Fruit fly (Drosophila melanogaster): ENCODE data around the gene Bin1.

Bin1 gene

DNA sequence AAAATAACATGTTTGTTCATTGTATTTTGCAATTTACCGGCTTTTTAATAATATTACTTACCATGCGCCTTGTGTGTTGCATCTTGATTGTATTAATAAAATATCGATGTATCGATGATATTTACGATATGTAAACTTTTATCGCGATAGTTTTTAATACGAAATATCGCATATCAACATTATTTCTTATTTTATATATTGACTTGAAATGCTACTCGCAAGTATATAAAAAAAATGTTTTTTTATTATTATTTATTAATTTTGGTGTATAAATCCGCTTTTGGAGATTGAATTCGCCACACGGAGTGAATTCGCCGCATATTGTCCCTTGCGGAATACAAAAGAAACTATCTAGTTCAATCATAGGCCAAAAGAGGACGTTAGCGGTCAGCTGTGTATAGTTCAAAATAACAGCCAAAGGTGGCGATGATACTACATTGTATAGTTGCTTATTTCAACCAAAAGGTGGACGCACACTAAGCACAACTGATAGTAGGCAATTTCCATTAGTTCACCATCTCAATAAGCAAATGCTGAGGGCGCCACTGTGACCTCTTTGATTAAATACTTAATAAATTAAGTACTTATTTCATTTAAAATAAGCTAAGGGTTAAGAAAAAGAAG lies 15.9 kb upstream of the Bin1 start, which contains the start of gene mtSSB (continued):
- TF ChIP-seq HLHmδ (GFP tag; optimal IDR thresholded peaks at IDR 0.05) (peak; percentile 82), CG6689 (GFP tag; IDR thresholded peaks at IDR 0.05) (peak; percentile 69), odd (GFP tag; optimal IDR thresholded peaks at IDR 0.05) (no peak), psq (GFP tag; optimal IDR thresholded peaks at IDR 0.05) (peak; percentile 64), Adf1 (GFP tag; IDR thresholded peaks at IDR 0.05) (peak; percentile 56; the same call in 1 of the 2 replicates), CG10321 (GFP tag; IDR thresholded peaks at IDR 0.05) (0 out of 2 replicates have a peak, but pooled peaks have one; percentile 56), Bteb2 (GFP tag; optimal IDR thresholded peaks at IDR 0.05) (peak; percentile 25), maf-S (GFP tag; optimal IDR thresholded peaks at IDR 0.05) (peak; percentile 73), CG7271 (tag; optimal IDR thresholded peaks at IDR 0.05) (peak; percentile 72), Xrp1 (GFP tag; IDR thresholded peaks at IDR 0.05) (peak; percentile 60; the same call in 1 of the 2 replicates), CG1602 (GFP tag; optimal IDR thresholded peaks at IDR 0.05) (peak; percentile 90), nerfin-2 (GFP tag; IDR thresholded peaks at IDR 0.05; ENCODE audit: partially characterized antibody) (peak; percentile 99), CG11398 (GFP tag; optimal IDR thresholded peaks at IDR 0.05) (peak; percentile 76), Mrtf (GFP tag; IDR thresholded peaks at IDR 0.05) (peak; percentile 92), fd96Cb (tag; optimal IDR thresholded peaks at IDR 0.05) (peak; percentile 78), CG12744 (GFP tag; optimal IDR thresholded peaks at IDR 0.05) (peak; percentile 80), Atf6 (GFP tag; IDR thresholded peaks at IDR 0.05) (peak; percentile 83), CHES-1-like (GFP tag; optimal IDR thresholded peaks at IDR 0.05) (peak; percentile 72), peb (GFP tag; IDR thresholded peaks at IDR 0.05) (peak; percentile 64; the same call in 1 of the 2 replicates), stc (GFP tag; IDR thresholded peaks at IDR 0.05) (peak; percentile 76), CG4282 (GFP tag; optimal IDR thresholded peaks at IDR 0.05) (peak; percentile 59), ERR (GFP tag; optimal IDR thresholded peaks at IDR 0.05) (peak; percentile 61), CG9727 (GFP tag; optimal IDR thresholded peaks at IDR 0.05) (peak; percentile 77), zen2 (GFP tag; IDR thresholded peaks at IDR 0.05; ENCODE audit: partially characterized antibody) (peak; percentile 100), CG33213 (GFP tag; optimal IDR thresholded peaks at IDR 0.05) (peak; percentile 94), bowl (GFP tag; IDR thresholded peaks at IDR 0.05) (peak; percentile 75), CG17612 (GFP tag; IDR thresholded peaks at IDR 0.05) (peak; percentile 55), Nf-YA (GFP tag; IDR thresholded peaks at IDR 0.05) (peak; percentile 72), CkIIα-i1 (GFP tag; IDR thresholded peaks at IDR 0.05) (no peak), CG3726 (GFP tag; IDR thresholded peaks at IDR 0.05) (peak; percentile 90), chn (GFP tag; optimal IDR thresholded peaks at IDR 0.05) (peak; percentile 82), p53 (GFP tag; optimal IDR thresholded peaks at IDR 0.05) (peak; percentile 77), CG13287 (GFP tag; IDR thresholded peaks at IDR 0.05; ENCODE audit: partially characterized antibody) (peak; percentile 100), CG4424 (GFP tag; optimal IDR thresholded peaks at IDR 0.05) (peak; percentile 87), br (optimal IDR thresholded peaks at IDR 0.05) (no peak), CG12236 (GFP tag; optimal IDR thresholded peaks at IDR 0.05) (peak; percentile 70), HmgD (GFP tag; optimal IDR thresholded peaks at IDR 0.05) (peak; percentile 66), Meics (GFP tag; optimal IDR thresholded peaks at IDR 0.05) (peak; percentile 89), ems (GFP tag; optimal IDR thresholded peaks at IDR 0.05) (peak; percentile 65), sc (optimal IDR thresholded peaks at IDR 0.05) (no peak), sc (GFP tag; optimal IDR thresholded peaks at IDR 0.05) (peak; percentile 77), cad (GFP tag; optimal IDR thresholded peaks at IDR 0.05) (no peak), Awh (GFP tag; IDR thresholded peaks at IDR 0.05) (peak; percentile 95), Kr (GFP tag; optimal IDR thresholded peaks at IDR 0.05) (peak; percentile 41), so (GFP tag; IDR thresholded peaks at IDR 0.05) (peak; percentile 83), CG14050 (GFP tag; IDR thresholded peaks at IDR 0.05) (peak; percentile 74), kay (GFP tag; optimal IDR thresholded peaks at IDR 0.05) (peak; percentile 81), wek (GFP tag; optimal IDR thresholded peaks at IDR 0.05) (peak; percentile 79), kah (GFP tag; optimal IDR thresholded peaks at IDR 0.05) (no peak), CG31388 (GFP tag; optimal IDR thresholded peaks at IDR 0.05) (peak; percentile 64), wor (GFP tag; IDR thresholded peaks at IDR 0.05) (peak; percentile 66), Dll (GFP tag; IDR thresholded peaks at IDR 0.05; ENCODE audit: partially characterized antibody) (peak; percentile 100)
